Fruit fly (Drosophila melanogaster) whole organism, embryonic: ENCODE measurements around the gene Sidpn.

Experiments used
- Abd-B ChIP-seq: fragments of 200-800 bp; sonication (Bioruptor generic); optimal IDR thresholded peaks from 2 replicates; lab custom pipeline; 2018; ENCODE audit warnings: missing biosample characterization, mild to moderate bottlenecking, missing genetic modification characterization, moderate library complexity
- CG10209 ChIP-seq: fragments of 200-800 bp; sonication (Bioruptor generic); optimal IDR thresholded peaks from 3 replicates; lab custom pipeline; 2017; ENCODE audit warnings: missing biosample characterization, mild to moderate bottlenecking, missing genetic modification characterization, missing genetic modification reagents
- CG10274 ChIP-seq: fragments of 200-800 bp; sonication (Bioruptor generic); optimal IDR thresholded peaks from 3 replicates; lab custom pipeline; 2017; ENCODE audit warnings: missing biosample characterization, mild to moderate bottlenecking, missing genetic modification characterization
- CG10431 ChIP-seq: fragments of 200-800 bp; sonication (Bioruptor generic); optimal IDR thresholded peaks from 3 replicates; lab custom pipeline; 2018; ENCODE audit warnings: missing biosample characterization, mild to moderate bottlenecking, missing genetic modification characterization
- CG10654 ChIP-seq: fragments of 200-800 bp; sonication (Bioruptor generic); optimal IDR thresholded peaks from 2 replicates; lab custom pipeline; 2016; ENCODE audit warnings: missing biosample characterization, missing genetic modification characterization
- CG11085 ChIP-seq: fragments of 200-800 bp; sonication (Bioruptor generic); IDR thresholded peaks from 2 replicates; pipeline ENCODE4 v1.3.6; 2022; ENCODE audit warnings: missing biosample characterization, missing genetic modification characterization
- CG12104 ChIP-seq: fragments of 200-800 bp; sonication (Bioruptor generic); optimal IDR thresholded peaks from 3 replicates; lab custom pipeline; 2016; ENCODE audit warnings: missing biosample characterization, missing genetic modification characterization
- CG1603 ChIP-seq: fragments of 200-800 bp; sonication (Bioruptor generic); optimal IDR thresholded peaks from 2 replicates; lab custom pipeline; 2019; ENCODE audit warnings: missing biosample characterization, mild to moderate bottlenecking, missing genetic modification characterization, moderate library complexity
- CG2202 ChIP-seq: fragments of 200-800 bp; sonication (Bioruptor generic); optimal IDR thresholded peaks from 2 replicates; lab custom pipeline; 2018; ENCODE audit warnings: missing biosample characterization, mild to moderate bottlenecking, missing genetic modification characterization
- CG31441 ChIP-seq: fragments of 200-800 bp; sonication (Bioruptor generic); IDR thresholded peaks from 2 replicates; pipeline ENCODE4 v1.3.6; 2022; ENCODE audit warnings: missing biosample characterization, missing genetic modification characterization
- CG3281 ChIP-seq: fragments of 200-800 bp; sonication (Bioruptor generic); optimal IDR thresholded peaks from 3 replicates; lab custom pipeline; 2017; ENCODE audit warnings: missing biosample characterization, mild to moderate bottlenecking, missing genetic modification characterization
- CG34376 ChIP-seq: fragments of 200-800 bp; sonication (Bioruptor generic); optimal IDR thresholded peaks from 2 replicates; lab custom pipeline; 2018; ENCODE audit warnings: missing biosample characterization, mild to moderate bottlenecking, missing genetic modification characterization
- CG4328 ChIP-seq: fragments of 200-800 bp; sonication (Bioruptor generic); optimal IDR thresholded peaks from 3 replicates; lab custom pipeline; 2017; ENCODE audit warnings: missing biosample characterization, missing genetic modification reagents, missing genetic modification characterization
- CG43689 ChIP-seq: fragments of 200-800 bp; sonication (Bioruptor generic); IDR thresholded peaks from 2 replicates; pipeline ENCODE4 v1.3.6; 2022; ENCODE audit warnings: missing biosample characterization, missing genetic modification characterization
- CG6654 ChIP-seq: fragments of 200-800 bp; sonication (Bioruptor generic); optimal IDR thresholded peaks from 2 replicates; lab custom pipeline; 2017; ENCODE audit warnings: missing biosample characterization, mild to moderate bottlenecking, missing genetic modification characterization
- CG6683 ChIP-seq: fragments of 200-800 bp; sonication (Bioruptor generic); optimal IDR thresholded peaks from 2 replicates; lab custom pipeline; 2017; ENCODE audit warnings: missing biosample characterization, mild to moderate bottlenecking, missing genetic modification characterization, missing genetic modification reagents
- CG6854 ChIP-seq: fragments of 200-800 bp; sonication (Bioruptor generic); optimal IDR thresholded peaks from 3 replicates; lab custom pipeline; 2017; ENCODE audit warnings: missing biosample characterization, mild to moderate bottlenecking, missing genetic modification characterization
- CG7745 ChIP-seq: fragments of 200-800 bp; sonication (Bioruptor generic); optimal IDR thresholded peaks from 2 replicates; lab custom pipeline; 2018; ENCODE audit warnings: missing biosample characterization, mild to moderate bottlenecking, missing genetic modification characterization, moderate library complexity
- CG7963 ChIP-seq: fragments of 200-800 bp; sonication (Bioruptor generic); IDR thresholded peaks from 3 replicates; pipeline ENCODE4 v1.3.6; 2022; ENCODE audit warnings: missing biosample characterization, missing genetic modification characterization; ENCODE audit not compliant: partially characterized antibody
- CG8924 ChIP-seq: fragments of 200-800 bp; optimal IDR thresholded peaks from 3 replicates; lab custom pipeline; 2019; ENCODE audit warnings: missing biosample characterization, mild to moderate bottlenecking, missing genetic modification characterization, moderate library complexity
- Chrac-16 ChIP-seq: fragments of 200-800 bp; sonication (Bioruptor generic); optimal IDR thresholded peaks from 3 replicates; lab custom pipeline; 2016; ENCODE audit warnings: missing biosample characterization, missing genetic modification characterization
- D19A ChIP-seq: fragments of 200-800 bp; optimal IDR thresholded peaks from 3 replicates; lab custom pipeline; 2019; ENCODE audit warnings: missing biosample characterization, mild to moderate bottlenecking, missing genetic modification characterization, moderate library complexity
- Dad ChIP-seq: fragments of 200-800 bp; sonication (Bioruptor generic); optimal IDR thresholded peaks from 3 replicates; lab custom pipeline; 2016; ENCODE audit warnings: missing biosample characterization, missing genetic modification characterization
- Eip74EF ChIP-seq, 2 experiments: fragments of 200-800 bp in 1 of 2; fragments of >200 bp in 1 of 2; sonication (Bioruptor generic) in 1 of 2; optimal IDR thresholded peaks; 2 replicates each; lab custom pipeline; 2017 to 2019; ENCODE audit warnings: missing biosample characterization in 2 of 2, missing genetic modification characterization in 2 of 2, mild to moderate bottlenecking in 1 of 2, moderate library complexity in 1 of 2
- Kr ChIP-seq: fragments of 200-800 bp; sonication (Bioruptor generic); optimal IDR thresholded peaks from 2 replicates; lab custom pipeline; 2017; ENCODE audit warnings: missing biosample characterization, mild to moderate bottlenecking, missing genetic modification characterization
- NC2α ChIP-seq: fragments of 200-800 bp; sonication (Bioruptor generic); optimal IDR thresholded peaks from 2 replicates; lab custom pipeline; 2016; ENCODE audit warnings: missing biosample characterization, missing genetic modification characterization
- NfI ChIP-seq: fragments of 200-800 bp; sonication (Bioruptor generic); optimal IDR thresholded peaks from 3 replicates; lab custom pipeline; 2018; ENCODE audit warnings: missing biosample characterization, mild to moderate bottlenecking, missing genetic modification characterization, moderate library complexity
- Oaz ChIP-seq: fragments of 200-800 bp; sonication (Bioruptor generic); IDR thresholded peaks from 2 replicates; pipeline ENCODE4 v1.3.6; 2022; ENCODE audit warnings: missing biosample characterization, missing genetic modification characterization
- Optix ChIP-seq: fragments of 200-800 bp; sonication (Bioruptor generic); IDR thresholded peaks from 3 replicates; pipeline ENCODE4 v1.3.6; 2022; ENCODE audit warnings: missing biosample characterization, missing genetic modification characterization
- Rfx ChIP-seq: fragments of 200-800 bp; sonication (Bioruptor generic); IDR thresholded peaks from 2 replicates; pipeline ENCODE4 v1.3.6; 2022; ENCODE audit warnings: missing biosample characterization, missing genetic modification characterization
- Sox102F ChIP-seq: fragments of 200-800 bp; sonication (Bioruptor generic); optimal IDR thresholded peaks from 2 replicates; lab custom pipeline; 2018; ENCODE audit warnings: missing biosample characterization, mild to moderate bottlenecking, missing genetic modification characterization, moderate library complexity
- Stat92E ChIP-seq, 3 experiments: fragments of >200 bp in 2 of 3; fragments of 200-800 bp in 1 of 3; sonication (Bioruptor generic) in 1 of 3; optimal IDR thresholded peaks; 2 replicates each; lab custom pipeline; 2017 to 2019; ENCODE audit warnings: missing biosample characterization in 3 of 3, missing genetic modification characterization in 3 of 3, mild to moderate bottlenecking in 1 of 3, moderate library complexity in 1 of 3
- abd-A ChIP-seq: fragments of 200-800 bp; sonication (Bioruptor generic); optimal IDR thresholded peaks from 3 replicates; lab custom pipeline; 2019; ENCODE audit warnings: missing biosample characterization, mild to moderate bottlenecking, missing genetic modification characterization, moderate library complexity
- az2 ChIP-seq: fragments of 200-800 bp; sonication (Bioruptor generic); optimal IDR thresholded peaks from 3 replicates; lab custom pipeline; 2016; ENCODE audit warnings: missing biosample characterization, missing genetic modification characterization
- bab2 ChIP-seq: fragments of 200-800 bp; sonication (Bioruptor generic); optimal IDR thresholded peaks from 2 replicates; lab custom pipeline; 2016; ENCODE audit warnings: missing biosample characterization, missing genetic modification characterization
- bcd ChIP-seq: fragments of 200-800 bp; sonication (Bioruptor generic); optimal IDR thresholded peaks from 2 replicates; lab custom pipeline; 2017; ENCODE audit warnings: missing biosample characterization, mild to moderate bottlenecking, missing genetic modification characterization
- cad ChIP-seq: fragments of >200 bp; optimal IDR thresholded peaks from 2 replicates; lab custom pipeline; 2017; ENCODE audit warnings: missing biosample characterization, missing genetic modification characterization
- chinmo ChIP-seq: fragments of 200-800 bp; sonication (Bioruptor generic); IDR thresholded peaks from 4 replicates; pipeline ENCODE4 v1.3.6; 2022; ENCODE audit warnings: missing biosample characterization, missing genetic modification characterization; ENCODE audit not compliant: partially characterized antibody
- chn ChIP-seq: fragments of 200-800 bp; sonication (Bioruptor generic); optimal IDR thresholded peaks from 2 replicates; lab custom pipeline; 2016; ENCODE audit warnings: missing biosample characterization, missing genetic modification characterization
- ci ChIP-seq: fragments of 200-800 bp; sonication (Bioruptor generic); IDR thresholded peaks from 3 replicates; pipeline ENCODE4 v1.3.6; 2022; ENCODE audit warnings: missing biosample characterization, missing genetic modification characterization
- crol ChIP-seq: fragments of 200-800 bp; sonication (Bioruptor generic); IDR thresholded peaks from 2 replicates; pipeline ENCODE4 v1.3.6; 2022; ENCODE audit warnings: missing biosample characterization, missing genetic modification characterization
- eyg ChIP-seq: fragments of 200-800 bp; sonication (Bioruptor generic); optimal IDR thresholded peaks from 3 replicates; lab custom pipeline; 2016; ENCODE audit warnings: missing biosample characterization, missing genetic modification characterization
- grau ChIP-seq: fragments of 200-800 bp; optimal IDR thresholded peaks from 3 replicates; lab custom pipeline; 2019; ENCODE audit warnings: missing biosample characterization, mild to moderate bottlenecking, missing genetic modification characterization, moderate library complexity
- phol ChIP-seq: fragments of 200-800 bp; sonication (Bioruptor generic); optimal IDR thresholded peaks from 3 replicates; lab custom pipeline; 2018; ENCODE audit warnings: missing biosample characterization, mild to moderate bottlenecking, missing genetic modification characterization, moderate library complexity
- slbo ChIP-seq: fragments of 200-800 bp; sonication (Bioruptor generic); IDR thresholded peaks from 2 replicates; pipeline ENCODE4 v1.3.6; 2022; ENCODE audit warnings: missing biosample characterization, missing genetic modification characterization
- so ChIP-seq: fragments of 200-800 bp; sonication (Bioruptor generic); IDR thresholded peaks from 3 replicates; pipeline ENCODE4 v1.3.6; 2022; ENCODE audit warnings: missing biosample characterization, missing genetic modification characterization
- stc ChIP-seq: fragments of 200-800 bp; sonication (Bioruptor generic); IDR thresholded peaks from 2 replicates; pipeline ENCODE4 v1.3.6; 2022; ENCODE audit warnings: missing biosample characterization, missing genetic modification characterization
- stwl ChIP-seq: fragments of 200-800 bp; sonication (Bioruptor generic); optimal IDR thresholded peaks from 3 replicates; lab custom pipeline; 2018; ENCODE audit warnings: missing biosample characterization, mild to moderate bottlenecking, missing genetic modification characterization, moderate library complexity
- twi ChIP-seq: fragments of 200-800 bp; optimal IDR thresholded peaks from 2 replicates; lab custom pipeline; 2019; ENCODE audit warnings: missing biosample characterization, mild to moderate bottlenecking, missing genetic modification characterization, moderate library complexity
- tx ChIP-seq: fragments of 200-800 bp; sonication (Bioruptor generic); optimal IDR thresholded peaks from 2 replicates; lab custom pipeline; 2016; ENCODE audit warnings: missing biosample characterization, missing genetic modification characterization
- wdn ChIP-seq: fragments of 200-800 bp; sonication (Bioruptor generic); IDR thresholded peaks from 2 replicates; pipeline ENCODE4 v1.3.6; 2022; ENCODE audit warnings: missing biosample characterization, missing genetic modification characterization

Sidpn gene

dm6 chr2L:19023972-19024743 lies 3.4 kb upstream of the Sidpn start (continued):
- no peak for TF ChIP-seq NC2α (GFP tag; lab: Kevin White, UChicago)
- peak; percentile 41; the same call in 1 of the 2 replicates for TF ChIP-seq stc (GFP tag; lab: Robert Waterston, UW)
- peak; percentile 23 for TF ChIP-seq CG6654
- TF ChIP-seq Kr (GFP tag; lab: Kevin White, UChicago), result no peak
- TF ChIP-seq az2, result peak; percentile 45
- no peak for TF ChIP-seq CG7745 (tag; lab: Kevin White, UChicago)
- peak; percentile 24 for TF ChIP-seq twi (tag; lab: Kevin White, UChicago)
- TF ChIP-seq wdn (GFP tag; lab: Robert Waterston, UW), result no peak
- TF ChIP-seq Chrac-16 (GFP tag; lab: Kevin White, UChicago), result peak; percentile 22
- no peak for TF ChIP-seq CG43689
- TF ChIP-seq phol (tag; lab: Kevin White, UChicago), result peak; percentile 75
- TF ChIP-seq bab2 (GFP tag; lab: Kevin White, UChicago), result peak; percentile 5
- TF ChIP-seq CG7963, result no peak
- TF ChIP-seq CG10431 (GFP tag; lab: Kevin White, UChicago), result peak; percentile 0
- no peak for TF ChIP-seq ci (GFP tag; lab: Robert Waterston, UW)
- peak; percentile 84 for TF ChIP-seq CG8924 (tag; lab: Kevin White, UChicago)
- TF ChIP-seq eyg (GFP tag; lab: Kevin White, UChicago), result no peak
- no peak for TF ChIP-seq CG10654 (GFP tag; lab: Kevin White, UChicago)
- TF ChIP-seq CG31441, result peak; percentile 74
- peak; percentile 67 for TF ChIP-seq slbo (GFP tag; lab: Robert Waterston, UW)
- no peak for TF ChIP-seq cad
- TF ChIP-seq chn, result no peak
- TF ChIP-seq Stat92E (GFP tag; optimal IDR thresholded peaks at IDR 0.05; lab: Kevin White, UChicago), result no peak
- TF ChIP-seq Sox102F (GFP tag; lab: Kevin White, UChicago), result peak; percentile 75
- peak; percentile 71 for TF ChIP-seq NfI (GFP tag; lab: Kevin White, UChicago)
- no peak for TF ChIP-seq Optix (GFP tag; lab: Robert Waterston, UW)
- peak; percentile 66 for TF ChIP-seq bcd (GFP tag; lab: Kevin White, UChicago)
- peak; percentile 60; the same call in 1 of the 3 replicates for TF ChIP-seq so (GFP tag; lab: Robert Waterston, UW)
- TF ChIP-seq tx (GFP tag; lab: Kevin White, UChicago), result no peak
- TF ChIP-seq CG2202 (tag; lab: Kevin White, UChicago), result no peak
- 0 out of 4 replicates have a peak, but pooled peaks have one; percentile 38 for TF ChIP-seq chinmo
- peak; percentile 9 for TF ChIP-seq CG10274
- TF ChIP-seq CG3281 (GFP tag; lab: Kevin White, UChicago), result peak; percentile 83
- TF ChIP-seq CG10209 (GFP tag; lab: Kevin White, UChicago), result peak; percentile 70
- peak; percentile 67 for TF ChIP-seq CG34376 (GFP tag; lab: Kevin White, UChicago)
- TF ChIP-seq CG6683 (GFP tag; lab: Kevin White, UChicago), result peak; percentile 69
- TF ChIP-seq CG12104 (GFP tag; lab: Kevin White, UChicago), result peak; percentile 33
- peak; percentile 53 for TF ChIP-seq CG6854
- peak; percentile 73 for TF ChIP-seq CG4328
- no peak for TF ChIP-seq CG11085 (GFP tag; lab: Robert Waterston, UW)

dm6 chr2L:19024744-19025059 lies 2.8 kb upstream of the Sidpn start:
- TF ChIP-seq abd-A (peak; percentile 42), Oaz (GFP tag; lab: Robert Waterston, UW) (no peak), Abd-B (GFP tag; lab: Kevin White, UChicago) (no peak), Dad (no peak), D19A (peak; percentile 6), grau (tag; lab: Kevin White, UChicago) (no peak), stwl (tag; lab: Kevin White, UChicago) (no peak), CG10274 (no peak), Rfx (GFP tag; lab: Robert Waterston, UW) (no peak), CG1603 (tag; lab: Kevin White, UChicago) (no peak), Eip74EF (GFP tag; optimal IDR thresholded peaks at IDR 0.05; lab: Kevin White, UChicago) (peak in 1 of 2 experiments; percentile 1), crol (GFP tag; lab: Robert Waterston, UW) (peak; percentile 86)
